Worm (Caenorhabditis elegans): ENCODE measurements around the gene Y73B3B.1.
"Not testable (repeated sequence)": the region's sequence is repeated elsewhere in the genome, so short reads cannot be mapped to it uniquely, and the experiment has no call there.

ce11 chrX:163034-163433 is 48.0 kb downstream of the Y73B3B.1 start, which contains the start of gene tmed-12:
- not testable (repeated sequence) for TF ChIP-seq pha-4, K02D7.2, nhr-11, pqm-1, Y22D7AL.16, ceh-34, lim-6, F13H6.1, fax-1, ceh-24 (tag; optimal IDR thresholded peaks at IDR 0.05)
